Worm (Caenorhabditis elegans) whole organism, L3 larva: ENCODE data around the gene F56F10.2.

Experiments used
- ama-1 ChIP-seq: fragments of 150-350 bp; optimal IDR thresholded peaks from 2 replicates; lab custom pipeline; 2018
- elt-1 ChIP-seq: fragments of 150-350 bp; optimal IDR thresholded peaks from 2 replicates; lab custom pipeline; 2014; ENCODE audit warnings: missing biosample characterization, missing genetic modification characterization
- fkh-10 ChIP-seq: sonication (generic microtip); optimal IDR thresholded peaks from 2 replicates; lab custom pipeline; 2017; ENCODE audit warnings: missing biosample characterization, missing genetic modification reagents, missing genetic modification characterization
- jun-1 ChIP-seq: fragments of 150-350 bp; optimal IDR thresholded peaks from 2 replicates; lab custom pipeline; 2014; ENCODE audit warnings: missing biosample characterization, missing genetic modification reagents, missing genetic modification characterization
- nhr-11 ChIP-seq: fragments of 150-350 bp; optimal IDR thresholded peaks from 2 replicates; lab custom pipeline; 2014; ENCODE audit warnings: missing biosample characterization, missing genetic modification characterization
- ztf-11 ChIP-seq: fragments of 150-350 bp; optimal IDR thresholded peaks from 2 replicates; lab custom pipeline; 2014; ENCODE audit warnings: missing biosample characterization, missing genetic modification characterization

- TF ChIP-seq jun-1 (tag; lab: Kevin White, UChicago): no peak
- no peak for TF ChIP-seq fkh-10
- no peak for TF ChIP-seq nhr-11 (tag; lab: Kevin White, UChicago)
- no peak for TF ChIP-seq elt-1 (tag; lab: Kevin White, UChicago)
- TF ChIP-seq ztf-11 (tag; lab: Kevin White, UChicago): no peak
- no peak for TF ChIP-seq ama-1 (lab: Kevin White, UChicago)
Observed at ce11 chrX:830185-830584, 29.2 kb upstream of the F56F10.2 start.
